Worm (Caenorhabditis elegans) whole organism, L4/young adult: ENCODE measurements around the gene Y57A10A.29.
"Not testable (repeated sequence)": the region's sequence is repeated elsewhere in the genome, so short reads cannot be mapped to it uniquely, and the experiment has no call there.

Source experiments
- W03F9.2 ChIP-seq: fragments of 150-350 bp; optimal IDR thresholded peaks from 2 replicates; lab custom pipeline; 2014; ENCODE audit warnings: missing biosample characterization, missing genetic modification characterization
- dao-5 ChIP-seq: sonication (generic microtip); optimal IDR thresholded peaks from 2 replicates; lab custom pipeline; 2016; ENCODE audit warnings: missing genotype, missing genetic modification characterization, moderate library complexity, missing compliant biosample characterization
- him-1 ChIP-seq: sonication (generic microtip); optimal IDR thresholded peaks from 2 replicates; lab custom pipeline; 2016; ENCODE audit warnings: missing genotype, missing genetic modification reagents, missing genetic modification characterization, missing compliant biosample characterization

Y57A10A.29 gene

ce11 chrII:12309614-12310013, 30.3 kb downstream of the Y57A10A.29 start, which contains the start of gene C50E10.2:
Gene C50E10.2 (minus strand): TSS chrII:12309714.
- TF ChIP-seq W03F9.2 (tag; lab: Kevin White, UChicago) (no peak), him-1 (tag; lab: Kevin White, UChicago) (no peak), dao-5 (tag; lab: Kevin White, UChicago) (no peak)

- TF ChIP-seq dao-5 (tag; lab: Kevin White, UChicago) = no peak
- no peak for TF ChIP-seq W03F9.2 (tag; lab: Kevin White, UChicago)
- no peak for TF ChIP-seq him-1 (tag; lab: Kevin White, UChicago)
Observed at ce11 chrII:12311560-12311959, 32.2 kb downstream of the Y57A10A.29 start, which contains the start of gene sre-51. Gene sre-51 (plus strand): TSS chrII:12311860.

ce11 chrII:12318541-12318940, 39.2 kb downstream of the Y57A10A.29 start, which contains the start of gene sre-49:
Gene sre-49 (plus strand): TSS chrII:12318841.
- TF ChIP-seq dao-5, W03F9.2, him-1 (tag; lab: Kevin White, UChicago): not testable (repeated sequence)

ce11 chrII:12323305-12323704, 43.9 kb downstream of the Y57A10A.29 start, which contains the start of gene sre-53:
Gene sre-53 (minus strand): TSS chrII:12323405.
- no peak for TF ChIP-seq W03F9.2 (tag; lab: Kevin White, UChicago)
- TF ChIP-seq him-1 (tag; lab: Kevin White, UChicago) = no peak
- no peak for TF ChIP-seq dao-5 (tag; lab: Kevin White, UChicago)

ce11 chrII:12324159-12324558, 44.8 kb downstream of the Y57A10A.29 start, which contains the start of gene sre-56:
Gene sre-56 (plus strand): TSS chrII:12324459.
- TF ChIP-seq dao-5 (tag; lab: Kevin White, UChicago) = no peak
- no peak for TF ChIP-seq him-1 (tag; lab: Kevin White, UChicago)
- TF ChIP-seq W03F9.2 (tag; lab: Kevin White, UChicago) = no peak

- TF ChIP-seq dao-5 (tag; lab: Kevin White, UChicago) (no peak), W03F9.2 (tag; lab: Kevin White, UChicago) (no peak)
Observed at ce11 chrII:12328994-12329393, 49.6 kb downstream of the Y57A10A.29 start, which contains the start of gene sre-55. Gene sre-55 (plus strand): TSS chrII:12329294.
